Fruit fly (Drosophila melanogaster): ENCODE results near the gene alphaTub85E.

Gene alphaTub85E

dm6 chr3R:9710886-9711285 lies 22.2 kb downstream of the alphaTub85E start, which contains the start of the genes trbd and dmt (continued):
- no peak for TF ChIP-seq nom (GFP tag; optimal IDR thresholded peaks at IDR 0.05)
- TF ChIP-seq al (GFP tag; IDR thresholded peaks at IDR 0.05), result no peak
- TF ChIP-seq unpg (GFP tag; optimal IDR thresholded peaks at IDR 0.05), result no peak
- TF ChIP-seq Pdp1 (GFP tag; optimal IDR thresholded peaks at IDR 0.05), result peak in 1 of 2 experiments; percentile 52
- TF ChIP-seq CG4854 (GFP tag; optimal IDR thresholded peaks at IDR 0.05), result no peak
- TF ChIP-seq CG7271 (tag; optimal IDR thresholded peaks at IDR 0.05), result no peak
- TF ChIP-seq H15 (GFP tag; IDR thresholded peaks at IDR 0.05), result no peak
- no peak for TF ChIP-seq pfk (GFP tag; optimal IDR thresholded peaks at IDR 0.05)
- peak; percentile 26 for TF ChIP-seq ems (GFP tag; optimal IDR thresholded peaks at IDR 0.05)
- TF ChIP-seq CG4707 (GFP tag; optimal IDR thresholded peaks at IDR 0.05), result no peak
- TF ChIP-seq abd-A (tag; optimal IDR thresholded peaks at IDR 0.05), result no peak
- TF ChIP-seq CG17829 (tag; optimal IDR thresholded peaks at IDR 0.05), result no peak
- TF ChIP-seq Sry-β (GFP tag; optimal IDR thresholded peaks at IDR 0.05), result no peak
- TF ChIP-seq wor (GFP tag; IDR thresholded peaks at IDR 0.05), result no peak
- TF ChIP-seq CG8924 (tag; optimal IDR thresholded peaks at IDR 0.05), result no peak
- TF ChIP-seq tgo (GFP tag; IDR thresholded peaks at IDR 0.05), result no peak
- TF ChIP-seq br (optimal IDR thresholded peaks at IDR 0.05), result no peak
- no peak for TF ChIP-seq hbn (GFP tag; IDR thresholded peaks at IDR 0.05; ENCODE audit: partially characterized antibody)
- no peak for TF ChIP-seq CG12769 (tag; optimal IDR thresholded peaks at IDR 0.05)
- no peak for TF ChIP-seq Eip74EF (GFP tag; optimal IDR thresholded peaks at IDR 0.05)
- TF ChIP-seq Hr51 (GFP tag; optimal IDR thresholded peaks at IDR 0.05), result peak in 1 of 2 experiments; percentile 74
- no peak for TF ChIP-seq CG1832 (GFP tag; optimal IDR thresholded peaks at IDR 0.05)
- no peak for TF ChIP-seq CG8281 (tag; optimal IDR thresholded peaks at IDR 0.05)
- no peak for TF ChIP-seq CG17359 (tag; optimal IDR thresholded peaks at IDR 0.05)
- no peak for TF ChIP-seq CG10321 (GFP tag; IDR thresholded peaks at IDR 0.05)
- TF ChIP-seq Hand (GFP tag; optimal IDR thresholded peaks at IDR 0.05), result no peak
- TF ChIP-seq zfh2 (GFP tag; optimal IDR thresholded peaks at IDR 0.05), result peak; percentile 81
- TF ChIP-seq Scr (GFP tag; IDR thresholded peaks at IDR 0.05; ENCODE audit: partially characterized antibody), result no peak
- no peak for TF ChIP-seq HHEX (GFP tag; optimal IDR thresholded peaks at IDR 0.05)
- TF ChIP-seq ci (GFP tag; IDR thresholded peaks at IDR 0.05), result no peak
- no peak for TF ChIP-seq CG4424 (GFP tag; optimal IDR thresholded peaks at IDR 0.05)
- no peak for TF ChIP-seq ara (GFP tag; IDR thresholded peaks at IDR 0.05)
- TF ChIP-seq sc (optimal IDR thresholded peaks at IDR 0.05), result no peak
- no peak for TF ChIP-seq sc (GFP tag; optimal IDR thresholded peaks at IDR 0.05)
- TF ChIP-seq NK7.1 (GFP tag; optimal IDR thresholded peaks at IDR 0.05), result peak; percentile 38
- peak; percentile 85 for TF ChIP-seq Dip3 (GFP tag; optimal IDR thresholded peaks at IDR 0.05)
- no peak for TF ChIP-seq ranshi (GFP tag; IDR thresholded peaks at IDR 0.05)
- TF ChIP-seq zen (tag; optimal IDR thresholded peaks at IDR 0.05), result peak; percentile 69
- peak; percentile 4 for TF ChIP-seq tup (GFP tag; optimal IDR thresholded peaks at IDR 0.05)
- TF ChIP-seq CG5245 (GFP tag; optimal IDR thresholded peaks at IDR 0.05), result peak; percentile 28
- peak; percentile 58 for TF ChIP-seq Mad (GFP tag; optimal IDR thresholded peaks at IDR 0.05)
- TF ChIP-seq pzg (GFP tag; optimal IDR thresholded peaks at IDR 0.05), result peak; percentile 100
- TF ChIP-seq cad (GFP tag; optimal IDR thresholded peaks at IDR 0.05), result no peak
- no peak for TF ChIP-seq CG4404 (GFP tag; IDR thresholded peaks at IDR 0.05)
- no peak for TF ChIP-seq CG9437 (GFP tag; optimal IDR thresholded peaks at IDR 0.05)
- TF ChIP-seq ro (GFP tag; IDR thresholded peaks at IDR 0.05), result no peak
- no peak for TF ChIP-seq Nf-YA (GFP tag; IDR thresholded peaks at IDR 0.05)
- TF ChIP-seq fu2 (GFP tag; optimal IDR thresholded peaks at IDR 0.05), result peak; percentile 68
- TF ChIP-seq tap (tag; optimal IDR thresholded peaks at IDR 0.05), result no peak
- TF ChIP-seq Lhr (GFP tag; optimal IDR thresholded peaks at IDR 0.05), result peak; percentile 89
- TF ChIP-seq E2f2 (GFP tag; IDR thresholded peaks at IDR 0.05), result no peak
- TF ChIP-seq gt (GFP tag; IDR thresholded peaks at IDR 0.05), result no peak

Measured in whole organism, embryonic.